Worm (Caenorhabditis elegans): ENCODE measurements around the gene prx-3.
A peak's percentile ranks its signal among the peaks of the same experiment; 100 is the strongest.

The prx-3 gene

ce11 chrX:6155436-6155835, 42.7 kb upstream of the prx-3 start:
- TF ChIP-seq grh-1 (GFP tag; IDR thresholded peaks at IDR 0.05): no peak
- TF ChIP-seq sup-37 (GFP tag; optimal IDR thresholded peaks at IDR 0.05): no peak
- no peak for TF ChIP-seq mdl-1 (tag; optimal IDR thresholded peaks at IDR 0.05)
- TF ChIP-seq hlh-4 (tag; optimal IDR thresholded peaks at IDR 0.05): no peak
- no peak for TF ChIP-seq nhr-47 (tag; optimal IDR thresholded peaks at IDR 0.05)

- TF ChIP-seq blmp-1 (tag; optimal IDR thresholded peaks at IDR 0.05): peak; percentile 3
- peak; percentile 78 for TF ChIP-seq dsc-1 (tag; optimal IDR thresholded peaks at IDR 0.05)
- TF ChIP-seq C34B4.2 (tag; optimal IDR thresholded peaks at IDR 0.05): no peak
- no peak for TF ChIP-seq sptf-1 (tag; optimal IDR thresholded peaks at IDR 0.05)
- TF ChIP-seq nhr-71 (tag; optimal IDR thresholded peaks at IDR 0.05): no peak
- no peak for TF ChIP-seq grh-1 (GFP tag; IDR thresholded peaks at IDR 0.05)
Observed at ce11 chrX:6150949-6151519, 38.3 kb upstream of the prx-3 start.

ce11 chrX:6150449-6150848, 37.7 kb upstream of the prx-3 start, which contains the start of gene tag-275:
Gene tag-275, minus strand, starts transcription at chrX:6150549.
- no peak for TF ChIP-seq unc-98 (GFP tag; IDR thresholded peaks at IDR 0.05)
- no peak for TF ChIP-seq ztf-4 (tag; optimal IDR thresholded peaks at IDR 0.05)
- no peak for TF ChIP-seq ceh-8 (GFP tag; optimal IDR thresholded peaks at IDR 0.05)
- TF ChIP-seq snu-23 (GFP tag; optimal IDR thresholded peaks at IDR 0.05): no peak
- no peak for TF ChIP-seq nhr-71 (tag; optimal IDR thresholded peaks at IDR 0.05)
- TF ChIP-seq C16A3.4 (tag; optimal IDR thresholded peaks at IDR 0.05): no peak
- TF ChIP-seq nhr-76 (tag; optimal IDR thresholded peaks at IDR 0.05): no peak
- TF ChIP-seq pag-3 (tag; optimal IDR thresholded peaks at IDR 0.05; ENCODE audit: borderline replicate concordance, insufficient read depth): no peak
- TF ChIP-seq egl-13 (tag; optimal IDR thresholded peaks at IDR 0.05): no peak
- no peak for TF ChIP-seq nhr-19 (GFP tag; conservative IDR thresholded peaks at IDR 0.05)
- no peak for TF ChIP-seq swsn-7 (tag; optimal IDR thresholded peaks at IDR 0.05)
- no peak for TF ChIP-seq lsy-2 (tag; optimal IDR thresholded peaks at IDR 0.05)
- no peak for TF ChIP-seq nhr-12 (tag; optimal IDR thresholded peaks at IDR 0.05)

ce11 chrX:6145921-6146320, 33.2 kb upstream of the prx-3 start:
- TF ChIP-seq rnt-1 (tag; optimal IDR thresholded peaks at IDR 0.05) (peak; percentile 21), mef-2 (tag; optimal IDR thresholded peaks at IDR 0.05) (no peak), lin-14 (GFP tag; optimal IDR thresholded peaks at IDR 0.05) (peak; percentile 32), efl-1 (optimal IDR thresholded peaks at IDR 0.05) (no peak), efl-1 (GFP tag; optimal IDR thresholded peaks at IDR 0.05 in 1 of 2) (no peak)

ce11 chrX:6138243-6138642, 25.5 kb upstream of the prx-3 start, which contains the start of gene Y72A10A.1:
Gene Y72A10A.1, minus strand, starts transcription at chrX:6138343.
- TF ChIP-seq F16B12.6 (tag; optimal IDR thresholded peaks at IDR 0.05): no peak

ce11 chrX:6134423-6134822, 21.7 kb upstream of the prx-3 start:
- no peak for TF ChIP-seq blmp-1 (tag; optimal IDR thresholded peaks at IDR 0.05)
- no peak for TF ChIP-seq ceh-82 (tag; optimal IDR thresholded peaks at IDR 0.05)
- TF ChIP-seq zag-1 (tag; optimal IDR thresholded peaks at IDR 0.05): no peak
- peak; percentile 33 for TF ChIP-seq fkh-10 (GFP tag; optimal IDR thresholded peaks at IDR 0.05)
- TF ChIP-seq C34B4.2 (tag; optimal IDR thresholded peaks at IDR 0.05): no peak
- TF ChIP-seq egl-13 (tag; optimal IDR thresholded peaks at IDR 0.05): no peak
- 0 out of 2 replicates have a peak, but pooled peaks have one; percentile 26 for TF ChIP-seq mab-9 (GFP tag; IDR thresholded peaks at IDR 0.05)
- no peak for TF ChIP-seq nhr-76 (tag; optimal IDR thresholded peaks at IDR 0.05)
- TF ChIP-seq mdl-1 (tag; optimal IDR thresholded peaks at IDR 0.05): no peak
- TF ChIP-seq lin-39 (tag; optimal IDR thresholded peaks at IDR 0.05): no peak
- TF ChIP-seq lin-14 (GFP tag; optimal IDR thresholded peaks at IDR 0.05): peak; percentile 67
- TF ChIP-seq nhr-28 (tag; optimal IDR thresholded peaks at IDR 0.05): no peak
- TF ChIP-seq pax-3 (tag; optimal IDR thresholded peaks at IDR 0.05): no peak
- no peak for TF ChIP-seq Y116A8C.19 (tag; optimal IDR thresholded peaks at IDR 0.05; ENCODE audit: borderline replicate concordance)
- peak; percentile 13 for TF ChIP-seq nhr-71 (tag; optimal IDR thresholded peaks at IDR 0.05)
- no peak for TF ChIP-seq efl-1 (optimal IDR thresholded peaks at IDR 0.05)
- TF ChIP-seq efl-1 (GFP tag; optimal IDR thresholded peaks at IDR 0.05 in 1 of 2): no peak
- TF ChIP-seq xbp-1 (tag; optimal IDR thresholded peaks at IDR 0.05): peak; percentile 6
- TF ChIP-seq elt-2 (tag; optimal IDR thresholded peaks at IDR 0.05): no peak
- no peak for TF ChIP-seq ets-5 (GFP tag; IDR thresholded peaks at IDR 0.05)
- no peak for TF ChIP-seq sox-4 (tag; optimal IDR thresholded peaks at IDR 0.05)
- no peak for TF ChIP-seq efl-3 (GFP tag; optimal IDR thresholded peaks at IDR 0.05)

Data from whole organism, L1 larva.